Fruit fly (Drosophila melanogaster) whole organism, embryonic: ENCODE data around the gene Liprin-alpha.

Experiments
- Abd-B ChIP-seq: fragments of 200-800 bp; sonication (Bioruptor generic); optimal IDR thresholded peaks from 2 replicates; lab custom pipeline; 2018; ENCODE audit warnings: missing biosample characterization, mild to moderate bottlenecking, missing genetic modification characterization, moderate library complexity
- Ada2b ChIP-seq: fragments of 200-800 bp; sonication (Bioruptor generic); IDR thresholded peaks from 2 replicates; pipeline ENCODE4 v1.3.6; 2022; ENCODE audit warnings: missing biosample characterization, missing genetic modification characterization
- Bgb ChIP-seq: fragments of 200-800 bp; sonication (Bioruptor generic); IDR thresholded peaks from 2 replicates; pipeline ENCODE4 v1.3.6; 2022; ENCODE audit warnings: missing biosample characterization, missing genetic modification characterization; ENCODE audit not compliant: partially characterized antibody
- CG10979 ChIP-seq: fragments of 200-800 bp; sonication (Bioruptor generic); optimal IDR thresholded peaks from 2 replicates; lab custom pipeline; 2018; ENCODE audit warnings: missing biosample characterization, mild to moderate bottlenecking, missing genetic modification characterization, moderate library complexity
- CG11504 ChIP-seq: fragments of 200-800 bp; sonication (Bioruptor generic); optimal IDR thresholded peaks from 3 replicates; lab custom pipeline; 2019; ENCODE audit warnings: missing biosample characterization, mild to moderate bottlenecking, missing genetic modification characterization, moderate library complexity
- CG11695 ChIP-seq: fragments of 200-800 bp; sonication (Bioruptor generic); IDR thresholded peaks from 3 replicates; pipeline ENCODE4 v1.3.6; 2022; ENCODE audit warnings: missing biosample characterization, missing genetic modification characterization
- CG14014 ChIP-seq: fragments of 200-800 bp; sonication (Bioruptor generic); IDR thresholded peaks from 2 replicates; pipeline ENCODE4 v1.3.6; 2022; ENCODE audit warnings: missing biosample characterization, missing genetic modification characterization
- CG15479 ChIP-seq: fragments of 200-800 bp; sonication (Bioruptor generic); optimal IDR thresholded peaks from 3 replicates; lab custom pipeline; 2019; ENCODE audit warnings: missing biosample characterization, mild to moderate bottlenecking, missing genetic modification characterization, moderate library complexity
- CG16815 ChIP-seq: fragments of 200-800 bp; sonication (Bioruptor generic); optimal IDR thresholded peaks from 3 replicates; lab custom pipeline; 2017; ENCODE audit warnings: missing biosample characterization, mild to moderate bottlenecking, missing genetic modification characterization
- CG16863 ChIP-seq: fragments of 200-800 bp; sonication (Bioruptor generic); optimal IDR thresholded peaks from 3 replicates; lab custom pipeline; 2016; ENCODE audit warnings: missing biosample characterization, missing genetic modification characterization
- CG32532 ChIP-seq: fragments of 200-800 bp; sonication (Bioruptor generic); IDR thresholded peaks from 2 replicates; pipeline ENCODE4 v1.3.6; 2022; ENCODE audit warnings: missing biosample characterization, missing genetic modification characterization
- CG3726 ChIP-seq: fragments of 200-800 bp; sonication (Bioruptor generic); IDR thresholded peaks from 3 replicates; pipeline ENCODE4, ENCODE4 v1.3.6; 2022; ENCODE audit warnings: missing biosample characterization, missing genetic modification characterization
- CG43689 ChIP-seq: fragments of 200-800 bp; sonication (Bioruptor generic); IDR thresholded peaks from 2 replicates; pipeline ENCODE4 v1.3.6; 2022; ENCODE audit warnings: missing biosample characterization, missing genetic modification characterization
- CG7745 ChIP-seq: fragments of 200-800 bp; sonication (Bioruptor generic); optimal IDR thresholded peaks from 2 replicates; lab custom pipeline; 2018; ENCODE audit warnings: missing biosample characterization, mild to moderate bottlenecking, missing genetic modification characterization, moderate library complexity
- CG7928 ChIP-seq: fragments of 200-800 bp; sonication (Bioruptor generic); optimal IDR thresholded peaks from 2 replicates; lab custom pipeline; 2017; ENCODE audit warnings: missing biosample characterization, mild to moderate bottlenecking, missing genetic modification characterization
- CG8388 ChIP-seq: fragments of 200-800 bp; sonication (Bioruptor generic); optimal IDR thresholded peaks from 2 replicates; lab custom pipeline; 2019; ENCODE audit warnings: missing biosample characterization, mild to moderate bottlenecking, missing genetic modification characterization, moderate library complexity
- Dip3 ChIP-seq: fragments of 200-800 bp; sonication (Bioruptor generic); optimal IDR thresholded peaks from 3 replicates; lab custom pipeline; 2016; ENCODE audit warnings: missing biosample characterization, missing genetic modification characterization
- Drgx ChIP-seq: fragments of 200-800 bp; sonication (Bioruptor generic); IDR thresholded peaks from 2 replicates; pipeline ENCODE4 v1.3.6; 2022; ENCODE audit warnings: missing biosample characterization, missing genetic modification characterization
- Eip74EF ChIP-seq, 2 experiments: fragments of 200-800 bp in 1 of 2; fragments of >200 bp in 1 of 2; sonication (Bioruptor generic) in 1 of 2; optimal IDR thresholded peaks; 2 replicates each; lab custom pipeline; 2017 to 2019; ENCODE audit warnings: missing biosample characterization in 2 of 2, missing genetic modification characterization in 2 of 2, mild to moderate bottlenecking in 1 of 2, moderate library complexity in 1 of 2
- Gug ChIP-seq: fragments of 200-800 bp; sonication (Bioruptor generic); IDR thresholded peaks from 4 replicates; pipeline ENCODE4 v1.3.6; 2022; ENCODE audit warnings: missing biosample characterization, missing genetic modification characterization
- HLH3B ChIP-seq: fragments of 200-800 bp; sonication (Bioruptor generic); IDR thresholded peaks from 2 replicates; pipeline ENCODE4 v1.3.6; 2022; ENCODE audit warnings: missing biosample characterization, missing genetic modification characterization
- HLH54F ChIP-seq: fragments of 200-800 bp; sonication (Bioruptor generic); optimal IDR thresholded peaks from 3 replicates; lab custom pipeline; 2016; ENCODE audit warnings: missing biosample characterization, missing genetic modification characterization
- Hr39 ChIP-seq: fragments of >200 bp; optimal IDR thresholded peaks from 2 replicates; lab custom pipeline; 2017
- Jarid2 ChIP-seq: fragments of 200-800 bp; sonication (Bioruptor generic); optimal IDR thresholded peaks from 3 replicates; lab custom pipeline; 2017; ENCODE audit warnings: mild to moderate bottlenecking, missing biosample characterization, missing genetic modification reagents, missing genetic modification characterization
- Max ChIP-seq: fragments of 200-800 bp; sonication (Bioruptor generic); optimal IDR thresholded peaks from 2 replicates; lab custom pipeline; 2016; ENCODE audit warnings: missing biosample characterization, mild to moderate bottlenecking, missing genetic modification characterization
- NC2β ChIP-seq: fragments of 200-800 bp; sonication (Bioruptor generic); optimal IDR thresholded peaks from 2 replicates; lab custom pipeline; 2016; ENCODE audit warnings: missing biosample characterization, missing genetic modification characterization
- NFAT ChIP-seq: fragments of 200-800 bp; sonication (Bioruptor generic); IDR thresholded peaks from 2 replicates; pipeline ENCODE4 v1.3.6; 2022; ENCODE audit warnings: missing biosample characterization, missing genetic modification characterization
- Neu2 ChIP-seq: fragments of 200-800 bp; sonication (Bioruptor generic); optimal IDR thresholded peaks from 3 replicates; lab custom pipeline; 2016; ENCODE audit warnings: missing biosample characterization, missing genetic modification characterization, borderline replicate concordance
- Sin3A ChIP-seq: fragments of >200 bp; optimal IDR thresholded peaks from 2 replicates; lab custom pipeline; 2018
- bbx ChIP-seq: fragments of 200-800 bp; sonication (Bioruptor generic); IDR thresholded peaks from 2 replicates; pipeline ENCODE4 v1.3.6; 2022; ENCODE audit warnings: missing biosample characterization, missing genetic modification characterization; ENCODE audit not compliant: partially characterized antibody
- bigmax ChIP-seq: fragments of 200-800 bp; sonication (Bioruptor generic); optimal IDR thresholded peaks from 2 replicates; lab custom pipeline; 2018; ENCODE audit warnings: missing biosample characterization, mild to moderate bottlenecking, missing genetic modification characterization
- bsh ChIP-seq, 2 experiments: fragments of 200-800 bp; sonication (Bioruptor generic); optimal IDR thresholded peaks; 2 replicates each; lab custom pipeline; 2017 to 2018; ENCODE audit warnings: mild to moderate bottlenecking in 2 of 2, missing biosample characterization in 2 of 2, missing genetic modification characterization in 2 of 2, moderate library complexity in 1 of 2
- dati ChIP-seq: fragments of 200-800 bp; sonication (Bioruptor generic); IDR thresholded peaks from 2 replicates; pipeline ENCODE4 v1.3.6; 2022; ENCODE audit warnings: missing biosample characterization, missing genetic modification characterization
- dm ChIP-seq: fragments of 200-800 bp; sonication (Bioruptor generic); optimal IDR thresholded peaks from 3 replicates; lab custom pipeline; 2016; ENCODE audit warnings: missing biosample characterization, missing genetic modification characterization
- fd102C ChIP-seq: fragments of 200-800 bp; sonication (Bioruptor generic); optimal IDR thresholded peaks from 2 replicates; lab custom pipeline; 2018; ENCODE audit warnings: missing biosample characterization, mild to moderate bottlenecking, missing genetic modification characterization, moderate library complexity
- gro ChIP-seq: fragments of 200-800 bp; sonication (Bioruptor generic); optimal IDR thresholded peaks from 2 replicates; lab custom pipeline; 2016; ENCODE audit warnings: missing biosample characterization, missing genetic modification characterization
- klu ChIP-seq: fragments of 200-800 bp; sonication (Bioruptor generic); IDR thresholded peaks from 2 replicates; pipeline ENCODE4 v1.3.6; 2022; ENCODE audit warnings: missing biosample characterization, missing genetic modification characterization
- nmo ChIP-seq: fragments of 200-800 bp; sonication (Bioruptor generic); optimal IDR thresholded peaks from 2 replicates; lab custom pipeline; 2018; ENCODE audit warnings: missing biosample characterization, mild to moderate bottlenecking, missing genetic modification characterization, moderate library complexity
- oc ChIP-seq: fragments of 200-800 bp; sonication (Bioruptor generic); optimal IDR thresholded peaks from 2 replicates; lab custom pipeline; 2018; ENCODE audit warnings: missing biosample characterization, mild to moderate bottlenecking, missing genetic modification characterization, moderate library complexity
- odd ChIP-seq: fragments of 200-800 bp; sonication (Bioruptor generic); optimal IDR thresholded peaks from 2 replicates; lab custom pipeline; 2017; ENCODE audit warnings: missing biosample characterization, mild to moderate bottlenecking, missing genetic modification characterization
- repo ChIP-seq: fragments of 200-800 bp; sonication (Bioruptor generic); optimal IDR thresholded peaks from 2 replicates; lab custom pipeline; 2016; ENCODE audit warnings: missing biosample characterization, missing genetic modification characterization
- sim ChIP-seq: fragments of 200-800 bp; sonication (Bioruptor generic); IDR thresholded peaks from 2 replicates; pipeline ENCODE4 v1.3.6; 2022; ENCODE audit warnings: missing biosample characterization, missing genetic modification characterization
- sqz ChIP-seq: fragments of 200-800 bp; sonication (Bioruptor generic); optimal IDR thresholded peaks from 3 replicates; lab custom pipeline; 2018; ENCODE audit warnings: missing biosample characterization, mild to moderate bottlenecking, missing genetic modification characterization
- tin ChIP-seq: fragments of 200-800 bp; sonication (Bioruptor generic); optimal IDR thresholded peaks from 3 replicates; lab custom pipeline; 2016; ENCODE audit warnings: missing biosample characterization, missing genetic modification characterization
- ttk ChIP-seq: fragments of 200-800 bp; sonication (Bioruptor generic); IDR thresholded peaks from 2 replicates; pipeline ENCODE4 v2.1.2; 2022; ENCODE audit warnings: missing biosample characterization, missing genetic modification characterization
- tup ChIP-seq: fragments of 200-800 bp; sonication (Bioruptor generic); optimal IDR thresholded peaks from 2 replicates; lab custom pipeline; 2016; ENCODE audit warnings: missing biosample characterization, mild to moderate bottlenecking, missing genetic modification characterization, moderate library complexity
- zf30C ChIP-seq: fragments of 200-800 bp; sonication (Bioruptor generic); optimal IDR thresholded peaks from 3 replicates; lab custom pipeline; 2018; ENCODE audit warnings: missing biosample characterization, mild to moderate bottlenecking, missing genetic modification characterization
- zfh1 ChIP-seq: fragments of 200-800 bp; sonication (Bioruptor generic); IDR thresholded peaks from 3 replicates; pipeline ENCODE4 v1.3.6; 2022; ENCODE audit warnings: missing biosample characterization, missing genetic modification characterization

Gene Liprin-alpha

dm6 chr2L:6683992-6684882 lies 39.5 kb upstream of the Liprin-alpha start, which contains the start of gene Nhe3 (continued):
- peak; percentile 62; the same call in 1 of the 3 replicates for TF ChIP-seq CG11695 (GFP tag; lab: Robert Waterston, UW)
- TF ChIP-seq nmo (GFP tag; lab: Kevin White, UChicago), result peak; percentile 84
- peak; percentile 60; the same call in 1 of the 2 replicates for TF ChIP-seq Bgb (GFP tag; lab: Robert Waterston, UW)
- peak; percentile 73 for TF ChIP-seq CG10979
- TF ChIP-seq HLH54F (GFP tag; lab: Kevin White, UChicago), result peak; percentile 85
- TF ChIP-seq CG11504, result no peak
- peak; percentile 84 for TF ChIP-seq NFAT (GFP tag; lab: Robert Waterston, UW)
- peak; percentile 74 for TF ChIP-seq tup (GFP tag; lab: Kevin White, UChicago)
- peak; percentile 71 for TF ChIP-seq odd (GFP tag; lab: Kevin White, UChicago)
- TF ChIP-seq Eip74EF (GFP tag; optimal IDR thresholded peaks at IDR 0.05; lab: Kevin White, UChicago), result peak in 1 of 2 experiments; percentile 49
- peak; percentile 88; the same call in 2 of the 3 replicates for TF ChIP-seq zfh1 (GFP tag; lab: Robert Waterston, UW)
- TF ChIP-seq Abd-B (GFP tag; lab: Kevin White, UChicago), result peak; percentile 74
- peak; percentile 89 for TF ChIP-seq tin
- TF ChIP-seq sim (GFP tag; lab: Robert Waterston, UW), result 0 out of 2 replicates have a peak, but pooled peaks have one; percentile 32
- TF ChIP-seq gro (GFP tag; lab: Kevin White, UChicago), result peak; percentile 41
- TF ChIP-seq bsh (GFP tag; optimal IDR thresholded peaks at IDR 0.05; lab: Kevin White, UChicago), result peak; percentile 35 to 76
- peak; percentile 78 for TF ChIP-seq ttk (GFP tag; lab: Robert Waterston, UW)
- peak; percentile 36; the same call in 1 of the 2 replicates for TF ChIP-seq dati (GFP tag; lab: Robert Waterston, UW)
- TF ChIP-seq sqz (GFP tag; lab: Kevin White, UChicago), result peak; percentile 74
- peak; percentile 29; the same call in 1 of the 3 replicates for TF ChIP-seq CG3726 (GFP tag; lab: Robert Waterston, UW)
- TF ChIP-seq bbx (GFP tag; lab: Robert Waterston, UW), result peak; percentile 51; the same call in 1 of the 2 replicates
- no peak for TF ChIP-seq zf30C (GFP tag; lab: Kevin White, UChicago)
- TF ChIP-seq fd102C (GFP tag; lab: Kevin White, UChicago), result no peak
- TF ChIP-seq Ada2b (GFP tag; lab: Robert Waterston, UW), result peak; percentile 66
- peak; percentile 67 for TF ChIP-seq Sin3A
- TF ChIP-seq oc (tag; lab: Kevin White, UChicago), result peak; percentile 27
- TF ChIP-seq Max (GFP tag; lab: Kevin White, UChicago), result peak; percentile 86
- TF ChIP-seq CG43689 (GFP tag; lab: Robert Waterston, UW), result no peak; the same call in 1 of the 2 replicates
- peak; percentile 39 for TF ChIP-seq dm (GFP tag; lab: Kevin White, UChicago)
- peak; percentile 78 for TF ChIP-seq HLH3B (GFP tag; lab: Robert Waterston, UW)
- peak; percentile 84 for TF ChIP-seq Jarid2 (GFP tag; lab: Kevin White, UChicago)
- peak; percentile 46 for TF ChIP-seq CG7928 (GFP tag; lab: Kevin White, UChicago)
- TF ChIP-seq klu (GFP tag; lab: Robert Waterston, UW), result peak; percentile 74
- peak; percentile 83 for TF ChIP-seq CG32532 (GFP tag; lab: Robert Waterston, UW)
- TF ChIP-seq CG16863 (GFP tag; lab: Kevin White, UChicago), result peak; percentile 77
- no peak for TF ChIP-seq bigmax (GFP tag; lab: Kevin White, UChicago)
- no peak for TF ChIP-seq CG15479 (GFP tag; lab: Kevin White, UChicago)
- TF ChIP-seq Drgx (GFP tag; lab: Robert Waterston, UW), result peak; percentile 67
- TF ChIP-seq Gug, result peak; percentile 74
- no peak for TF ChIP-seq Hr39 (lab: Kevin White, UChicago)
- no peak for TF ChIP-seq CG7745 (tag; lab: Kevin White, UChicago)
- TF ChIP-seq NC2β (GFP tag; lab: Kevin White, UChicago), result peak; percentile 65
- TF ChIP-seq Neu2 (GFP tag; lab: Kevin White, UChicago), result no peak
- peak; percentile 74 for TF ChIP-seq CG16815
- peak; percentile 67 for TF ChIP-seq repo (GFP tag; lab: Kevin White, UChicago)
- peak; percentile 71 for TF ChIP-seq CG8388
- peak; percentile 88 for TF ChIP-seq Dip3
- TF ChIP-seq CG14014 (GFP tag; lab: Robert Waterston, UW), result peak; percentile 84
